Fruit fly (Drosophila melanogaster) whole organism, prepupa: ENCODE data around the gene CG10560.

Experiments
- CG11294 ChIP-seq: fragments of 200-800 bp; sonication (Bioruptor generic); IDR thresholded peaks from 2 replicates; pipeline ENCODE4 v1.3.6; 2022; ENCODE audit warnings: missing biosample characterization, missing genetic modification characterization
- CG11762 ChIP-seq: fragments of 200-800 bp; sonication (Bioruptor generic); optimal IDR thresholded peaks from 3 replicates; lab custom pipeline; 2016; ENCODE audit warnings: missing biosample characterization, missing genetic modification characterization; ENCODE audit not compliant: insufficient read depth
- CG1621 ChIP-seq: fragments of 200-800 bp; sonication (Bioruptor generic); optimal IDR thresholded peaks from 3 replicates; lab custom pipeline; 2018; ENCODE audit warnings: missing biosample characterization, mild to moderate bottlenecking, missing genetic modification characterization
- CG16779 ChIP-seq: fragments of 200-800 bp; sonication (Bioruptor generic); optimal IDR thresholded peaks from 3 replicates; lab custom pipeline; 2017; ENCODE audit warnings: missing biosample characterization, mild to moderate bottlenecking, missing genetic modification characterization
- CG3919 ChIP-seq: fragments of 200-800 bp; sonication (Bioruptor generic); optimal IDR thresholded peaks from 3 replicates; lab custom pipeline; 2016; ENCODE audit warnings: missing biosample characterization, missing genetic modification characterization
- CG4318 ChIP-seq: fragments of 200-800 bp; sonication (Bioruptor generic); optimal IDR thresholded peaks from 3 replicates; lab custom pipeline; 2017; ENCODE audit warnings: missing biosample characterization, mild to moderate bottlenecking, missing genetic modification characterization
- CG6276 ChIP-seq: fragments of 200-800 bp; sonication (Bioruptor generic); optimal IDR thresholded peaks from 2 replicates; lab custom pipeline; 2017; ENCODE audit warnings: missing biosample characterization, mild to moderate bottlenecking, missing genetic modification characterization
- CG6854 ChIP-seq: fragments of 200-800 bp; sonication (Bioruptor generic); optimal IDR thresholded peaks from 2 replicates; lab custom pipeline; 2017; ENCODE audit warnings: missing biosample characterization, mild to moderate bottlenecking, missing genetic modification characterization
- CG7368 ChIP-seq: fragments of 200-800 bp; sonication (Bioruptor generic); optimal IDR thresholded peaks from 3 replicates; lab custom pipeline; 2016; ENCODE audit warnings: missing biosample characterization, missing genetic modification characterization
- CG8319 ChIP-seq: fragments of 200-800 bp; sonication (Bioruptor generic); optimal IDR thresholded peaks from 3 replicates; lab custom pipeline; 2016; ENCODE audit warnings: missing biosample characterization, missing genetic modification characterization
- CG8632 ChIP-seq: fragments of 200-800 bp; sonication (Bioruptor generic); optimal IDR thresholded peaks from 3 replicates; lab custom pipeline; 2016; ENCODE audit warnings: missing biosample characterization, missing genetic modification characterization
- CG9139 ChIP-seq: fragments of 200-800 bp; sonication (Bioruptor generic); optimal IDR thresholded peaks from 3 replicates; lab custom pipeline; 2017; ENCODE audit warnings: missing biosample characterization, mild to moderate bottlenecking, missing genetic modification characterization
- Eip75B ChIP-seq: fragments of 200-800 bp; sonication (Bioruptor generic); optimal IDR thresholded peaks from 3 replicates; lab custom pipeline; 2016; ENCODE audit warnings: missing biosample characterization, missing genetic modification characterization
- Eip78C ChIP-seq: fragments of 200-800 bp; sonication (Bioruptor generic); peaks from one replicate; lab custom pipeline; 2016; ENCODE audit warnings: missing biosample characterization, missing genetic modification characterization
- Eip93F ChIP-seq: fragments of 200-800 bp; sonication (Bioruptor generic); optimal IDR thresholded peaks from 2 replicates; lab custom pipeline; 2016; ENCODE audit warnings: missing biosample characterization, mild to moderate bottlenecking, missing genetic modification characterization
- Ets21C ChIP-seq: fragments of 200-800 bp; sonication (Bioruptor generic); optimal IDR thresholded peaks from 3 replicates; lab custom pipeline; 2016; ENCODE audit warnings: missing biosample characterization, missing genetic modification characterization
- Ets96B ChIP-seq: fragments of 200-800 bp; optimal IDR thresholded peaks from 2 replicates; lab custom pipeline; 2019; ENCODE audit warnings: missing biosample characterization, mild to moderate bottlenecking, missing genetic modification characterization, moderate library complexity
- Hr38 ChIP-seq: sonication (Bioruptor generic); optimal IDR thresholded peaks from 2 replicates; lab custom pipeline; 2016; ENCODE audit warnings: missing biosample characterization, missing genetic modification characterization
- Hr39 ChIP-seq: fragments of 200-800 bp; sonication (Bioruptor generic); optimal IDR thresholded peaks from 2 replicates; lab custom pipeline; 2016; ENCODE audit warnings: missing biosample characterization, missing genetic modification characterization
- Met ChIP-seq: fragments of 200-800 bp; sonication (Bioruptor generic); optimal IDR thresholded peaks from 3 replicates; lab custom pipeline; 2016; ENCODE audit warnings: missing biosample characterization, missing genetic modification characterization
- OdsH ChIP-seq: fragments of 200-800 bp; sonication (Bioruptor generic); optimal IDR thresholded peaks from 3 replicates; lab custom pipeline; 2016; ENCODE audit warnings: missing biosample characterization, missing genetic modification characterization
- Sox14 ChIP-seq: fragments of 200-800 bp; sonication (Bioruptor generic); optimal IDR thresholded peaks from 3 replicates; lab custom pipeline; 2016; ENCODE audit warnings: missing biosample characterization, missing genetic modification characterization
- Sox15 ChIP-seq: fragments of 200-800 bp; sonication (Bioruptor generic); optimal IDR thresholded peaks from 3 replicates; lab custom pipeline; 2016; ENCODE audit warnings: missing biosample characterization, missing genetic modification characterization
- acj6 ChIP-seq: fragments of 200-800 bp; sonication (Bioruptor generic); optimal IDR thresholded peaks from 3 replicates; lab custom pipeline; 2016; ENCODE audit warnings: missing biosample characterization, missing genetic modification characterization
- cyc ChIP-seq: fragments of 200-800 bp; sonication (Bioruptor generic); optimal IDR thresholded peaks from 3 replicates; lab custom pipeline; 2016; ENCODE audit warnings: missing biosample characterization, missing genetic modification characterization
- dac ChIP-seq: fragments of 200-800 bp; sonication (Bioruptor generic); optimal IDR thresholded peaks from 2 replicates; lab custom pipeline; 2017; ENCODE audit warnings: missing biosample characterization, mild to moderate bottlenecking, missing genetic modification characterization
- dsx ChIP-seq: fragments of 200-800 bp; optimal IDR thresholded peaks from 3 replicates; lab custom pipeline; 2019; ENCODE audit warnings: missing biosample characterization, mild to moderate bottlenecking, missing genetic modification characterization, moderate library complexity; ENCODE audit not compliant: poor library complexity, severe bottlenecking
- eg ChIP-seq: fragments of 200-800 bp; sonication (Bioruptor generic); IDR thresholded peaks from 3 replicates; pipeline ENCODE4 v1.3.6; 2022; ENCODE audit warnings: missing biosample characterization, missing genetic modification characterization
- fkh ChIP-seq: fragments of 200-800 bp; sonication (Bioruptor generic); optimal IDR thresholded peaks from 3 replicates; lab custom pipeline; 2017; ENCODE audit warnings: missing biosample characterization, mild to moderate bottlenecking, missing genetic modification characterization, moderate library complexity
- net ChIP-seq: fragments of 200-800 bp; sonication (Bioruptor generic); optimal IDR thresholded peaks from 3 replicates; lab custom pipeline; 2016; ENCODE audit warnings: missing biosample characterization, missing genetic modification characterization
- spab ChIP-seq: fragments of 200-800 bp; sonication (Bioruptor generic); optimal IDR thresholded peaks from 2 replicates; lab custom pipeline; 2017; ENCODE audit warnings: missing biosample characterization, mild to moderate bottlenecking, missing genetic modification characterization, missing genetic modification reagents
- ss ChIP-seq, 2 experiments: fragments of 200-800 bp; sonication (Bioruptor generic); optimal IDR thresholded peaks; 2 replicates in 1 of 2; 3 replicates in 1 of 2; lab custom pipeline; 2017 to 2018; ENCODE audit warnings: mild to moderate bottlenecking in 2 of 2, missing biosample characterization in 2 of 2, missing genetic modification characterization in 2 of 2, moderate library complexity in 1 of 2
- svp ChIP-seq: fragments of 200-800 bp; sonication (Bioruptor generic); peaks from one replicate; lab custom pipeline; 2016; ENCODE audit warnings: missing biosample characterization, missing genetic modification characterization
- topi ChIP-seq: fragments of 200-800 bp; sonication (Bioruptor generic); optimal IDR thresholded peaks from 3 replicates; lab custom pipeline; 2016; ENCODE audit warnings: missing biosample characterization, missing genetic modification characterization
- vri ChIP-seq: fragments of 200-800 bp; sonication (Bioruptor generic); optimal IDR thresholded peaks from 3 replicates; lab custom pipeline; 2016; ENCODE audit warnings: missing biosample characterization, mild to moderate bottlenecking, missing genetic modification characterization

CG10560 gene

DNA sequence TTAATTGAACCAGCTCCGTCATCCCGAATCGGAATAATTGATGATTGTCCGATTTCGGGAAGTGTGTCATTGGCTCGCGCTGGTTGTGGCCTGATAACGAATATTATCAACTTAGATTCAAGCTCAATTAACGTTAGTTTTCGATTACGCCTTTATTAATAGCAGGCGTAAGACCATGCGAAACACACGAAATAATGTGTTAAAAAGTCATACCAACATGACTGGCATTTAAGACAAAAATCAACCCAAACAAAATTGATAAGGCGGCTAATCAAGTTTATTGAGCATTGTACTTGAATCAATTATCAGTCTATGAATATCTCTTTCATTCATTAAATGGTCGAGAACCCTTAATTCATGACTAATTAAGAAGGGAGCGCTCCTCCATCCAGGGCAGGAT lies 10.7 kb downstream of the CG10560 start:
- no peak for TF ChIP-seq CG3919
- peak; percentile 9 for TF ChIP-seq vri (GFP tag; lab: Kevin White, UChicago)

dm6 chr3R:25308228-25308627 lies 11.7 kb downstream of the CG10560 start, which contains the start of gene CG10550:
Gene CG10550 (minus strand): TSS chr3R:25308391.
- TF ChIP-seq Eip75B (no peak), CG1621 (tag; lab: Kevin White, UChicago) (no peak), vri (GFP tag; lab: Kevin White, UChicago) (no peak), dsx (GFP tag; lab: Kevin White, UChicago) (no peak), CG4318 (GFP tag; lab: Kevin White, UChicago) (no peak), OdsH (GFP tag; lab: Kevin White, UChicago) (no peak), Met (GFP tag; lab: Kevin White, UChicago) (no peak), eg (GFP tag; lab: Robert Waterston, UW) (no peak), CG3919 (no peak), Hr38 (GFP tag; lab: Kevin White, UChicago) (no peak), CG9139 (GFP tag; lab: Kevin White, UChicago) (no peak), Eip78C (GFP tag; lab: Kevin White, UChicago) (no peak), Sox15 (GFP tag; lab: Kevin White, UChicago) (no peak), spab (no peak), fkh (no peak)

- TF ChIP-seq vri (GFP tag; lab: Kevin White, UChicago), result peak; percentile 26
- TF ChIP-seq Sox15 (GFP tag; lab: Kevin White, UChicago), result no peak
- peak; percentile 56 for TF ChIP-seq fkh
Measured at dm6 chr3R:25305822-25306544, 13.9 kb downstream of the CG10560 start.

DNA sequence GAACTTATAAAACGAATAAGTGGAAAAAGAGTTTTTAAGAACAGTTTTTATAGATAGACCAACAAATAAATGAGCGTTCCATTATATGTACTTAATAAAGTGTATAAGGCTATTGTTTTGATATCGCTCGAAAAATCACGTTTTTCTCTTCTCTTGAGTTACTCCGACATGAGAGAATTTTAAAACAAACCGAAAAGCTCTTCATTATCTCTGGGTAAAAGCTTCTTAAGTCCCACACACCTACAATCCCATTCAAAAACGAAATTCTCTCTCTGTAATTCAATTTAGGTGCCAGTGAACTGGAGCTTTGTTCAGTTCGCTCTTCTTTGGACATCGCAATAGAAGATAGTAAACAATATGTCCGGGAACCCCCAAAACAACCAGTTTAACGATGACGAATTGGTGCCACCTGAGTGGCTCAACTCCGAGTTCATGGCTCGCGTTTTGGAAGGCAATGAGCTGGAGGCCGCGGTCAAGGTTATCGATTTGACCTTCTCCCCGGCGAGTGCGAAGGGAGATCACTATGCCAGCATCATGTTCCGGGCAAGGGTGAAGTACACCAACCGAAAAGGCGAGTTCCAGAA lies 16.0 kb downstream of the CG10560 start, which contains the start of gene CG31436:
Gene CG31436, plus strand, starts transcription at position 281 of the 584 bp plus-strand sequence.
- TF ChIP-seq svp (GFP tag; lab: Kevin White, UChicago), result peak; percentile 97
- peak; percentile 45 for TF ChIP-seq fkh
- no peak for TF ChIP-seq CG6854
- TF ChIP-seq, all 60 proteins: peak for 2

dm6 chr3R:25302239-25302638 lies 17.7 kb downstream of the CG10560 start, which contains the start of gene CG31370:
Gene CG31370 (plus strand): TSS chr3R:25302464.
- TF ChIP-seq CG9139 (GFP tag; lab: Kevin White, UChicago) (no peak), cyc (GFP tag; lab: Kevin White, UChicago) (no peak), CG1621 (tag; lab: Kevin White, UChicago) (no peak), CG11762 (no peak), Ets21C (GFP tag; lab: Kevin White, UChicago) (no peak), Hr39 (GFP tag; lab: Kevin White, UChicago) (no peak), acj6 (GFP tag; lab: Kevin White, UChicago) (no peak), OdsH (GFP tag; lab: Kevin White, UChicago) (no peak), topi (GFP tag; lab: Kevin White, UChicago) (no peak), dac (GFP tag; lab: Kevin White, UChicago) (no peak), vri (GFP tag; lab: Kevin White, UChicago) (no peak), dsx (GFP tag; lab: Kevin White, UChicago) (no peak), CG8319 (GFP tag; lab: Kevin White, UChicago) (no peak)

dm6 chr3R:25300575-25300974 lies 19.3 kb downstream of the CG10560 start, which contains the start of gene CG13659:
Gene CG13659 (plus strand): TSS chr3R:25300891.
- peak; percentile 3 for TF ChIP-seq vri (GFP tag; lab: Kevin White, UChicago)
- no peak for TF ChIP-seq dac (GFP tag; lab: Kevin White, UChicago)

DNA sequence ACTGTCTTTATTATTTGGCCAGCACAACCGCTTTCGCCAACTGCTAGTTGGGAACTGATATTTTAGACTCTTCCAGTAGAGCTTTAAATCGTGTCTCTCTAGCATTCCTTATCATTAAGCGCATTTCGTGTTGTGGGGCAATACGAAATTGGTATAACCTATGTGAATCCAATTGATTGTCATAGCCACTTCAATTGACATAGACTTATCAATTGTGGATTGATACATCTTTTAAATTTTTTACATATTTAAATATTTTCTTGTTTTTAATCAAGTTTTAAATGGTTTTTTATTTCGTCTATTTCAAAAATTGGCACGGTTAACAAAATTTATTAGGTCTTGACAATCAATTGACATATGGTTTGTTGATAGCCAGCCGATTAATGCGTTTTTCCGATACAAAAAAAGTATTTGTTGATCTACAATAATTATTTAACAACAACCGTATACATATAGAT lies 20.4 kb downstream of the CG10560 start, which contains the start of gene CG31288:
Gene CG31288, minus strand, starts transcription at position 51 of the 458 bp plus-strand sequence.
- TF ChIP-seq CG9139 (GFP tag; lab: Kevin White, UChicago) (no peak), Sox15 (GFP tag; lab: Kevin White, UChicago) (no peak), Eip93F (no peak), CG11294 (GFP tag; lab: Robert Waterston, UW) (no peak), CG8632 (GFP tag; lab: Kevin White, UChicago) (no peak), acj6 (GFP tag; lab: Kevin White, UChicago) (no peak), net (GFP tag; lab: Kevin White, UChicago) (no peak), CG6276 (GFP tag; lab: Kevin White, UChicago) (no peak), CG8319 (GFP tag; lab: Kevin White, UChicago) (no peak), CG1621 (tag; lab: Kevin White, UChicago) (no peak), Hr38 (GFP tag; lab: Kevin White, UChicago) (no peak), Ets96B (tag; lab: Kevin White, UChicago) (no peak), CG7368 (GFP tag; lab: Kevin White, UChicago) (no peak), CG16779 (tag; lab: Kevin White, UChicago) (no peak), Sox14 (GFP tag; lab: Kevin White, UChicago) (no peak), ss (GFP tag; optimal IDR thresholded peaks at IDR 0.05; lab: Kevin White, UChicago) (no peak)
